Worm (Caenorhabditis elegans): ENCODE results near the gene oef-1.

ce11 chrIV:7520841-7521240, 27.4 kb upstream of the oef-1 start:
- TF ChIP-seq unc-62 (GFP tag; optimal IDR thresholded peaks at IDR 0.05) (no peak), pha-4 (tag; optimal IDR thresholded peaks at IDR 0.05) (no peak), lin-35 (GFP tag; optimal IDR thresholded peaks at IDR 0.05) (no peak), ets-4 (GFP tag; optimal IDR thresholded peaks at IDR 0.05) (no peak), snpc-1.3 (tag; optimal IDR thresholded peaks at IDR 0.05; ENCODE audit: insufficient read depth) (no peak), madf-10 (tag; optimal IDR thresholded peaks at IDR 0.05) (no peak), snpc-3.4 (tag; optimal IDR thresholded peaks at IDR 0.05) (no peak), hlh-26 (GFP tag; conservative IDR thresholded peaks at IDR 0.05) (no peak)

Data from whole organism, young adult.